Fruit fly (Drosophila melanogaster): ENCODE results near the gene ttm2.

Gene ttm2

DNA sequence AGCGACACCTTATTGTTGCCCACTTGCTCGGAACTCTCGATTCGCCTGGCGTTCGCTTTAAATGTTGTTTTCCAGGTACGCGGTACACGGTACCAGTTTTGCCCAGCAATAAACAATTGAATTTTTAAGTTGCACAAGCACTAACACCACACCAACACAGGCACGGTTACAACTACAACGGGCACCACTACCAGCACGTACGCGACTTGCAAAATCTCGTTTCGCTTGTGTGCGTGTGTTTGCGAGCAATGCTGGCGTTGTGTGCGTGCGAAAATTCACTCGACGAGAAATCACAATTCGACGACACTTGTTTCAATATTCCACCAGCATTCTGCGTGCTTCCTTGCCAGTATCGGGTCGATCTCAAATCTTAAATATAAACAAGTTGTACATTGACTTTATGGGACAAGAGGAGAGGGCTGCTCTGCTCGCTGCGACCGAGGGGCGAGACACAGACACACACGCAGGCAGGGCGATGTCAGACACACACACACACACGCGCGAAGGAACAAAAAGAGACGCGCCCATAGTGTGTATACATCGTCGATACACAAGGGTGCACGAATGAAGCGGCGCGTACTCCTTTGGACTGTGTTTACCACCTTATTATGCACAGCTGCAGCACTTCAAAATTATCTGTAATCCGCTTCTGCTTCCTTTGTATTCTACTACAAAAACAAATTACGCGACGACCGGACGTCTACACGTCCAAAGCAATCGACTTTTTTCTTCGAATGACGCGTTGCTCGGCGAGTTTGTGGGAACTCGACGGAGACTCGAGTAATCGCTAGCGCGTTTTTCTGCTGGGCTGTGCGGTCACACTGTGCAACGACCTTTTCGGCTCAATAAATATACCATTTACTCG lies 44.4 kb downstream of the ttm2 start, which contains the start of gene fwd (continued):
- TF ChIP-seq CG17359 (tag; optimal IDR thresholded peaks at IDR 0.05) (no peak), ken (GFP tag; IDR thresholded peaks at IDR 0.05) (no peak; the same call in 2 of the 3 replicates), CG2889 (GFP tag; IDR thresholded peaks at IDR 0.05) (no peak), en (GFP tag; optimal IDR thresholded peaks at IDR 0.05) (peak; percentile 12), bab2 (GFP tag; optimal IDR thresholded peaks at IDR 0.05) (no peak), Jarid2 (GFP tag; optimal IDR thresholded peaks at IDR 0.05) (peak; percentile 90), CrebB (tag; optimal IDR thresholded peaks at IDR 0.05) (peak; percentile 24), CG1603 (tag; optimal IDR thresholded peaks at IDR 0.05) (peak; percentile 85), CG15696 (tag; optimal IDR thresholded peaks at IDR 0.05) (no peak), ftz-f1 (GFP tag; optimal IDR thresholded peaks at IDR 0.05) (peak; percentile 56), BtbVII (GFP tag; optimal IDR thresholded peaks at IDR 0.05) (peak; percentile 73), CG4820 (GFP tag; optimal IDR thresholded peaks at IDR 0.05) (no peak), Meics (GFP tag; optimal IDR thresholded peaks at IDR 0.05) (peak; percentile 14), Med (GFP tag) (peak; percentile 84), CG13624 (GFP tag; optimal IDR thresholded peaks at IDR 0.05) (peak; percentile 66), nmo (GFP tag; optimal IDR thresholded peaks at IDR 0.05) (peak; percentile 67), CG6765 (GFP tag; optimal IDR thresholded peaks at IDR 0.05) (peak; percentile 28), CG11504 (tag; optimal IDR thresholded peaks at IDR 0.05) (no peak), CG8089 (GFP tag; optimal IDR thresholded peaks at IDR 0.05) (no peak), Rx (GFP tag; IDR thresholded peaks at IDR 0.05) (no peak), CG6813 (GFP tag; optimal IDR thresholded peaks at IDR 0.05) (no peak), CG9932 (GFP tag; IDR thresholded peaks at IDR 0.05) (peak; percentile 38; the same call in 1 of the 2 replicates), CG17612 (GFP tag; IDR thresholded peaks at IDR 0.05) (no peak), HHEX (GFP tag; optimal IDR thresholded peaks at IDR 0.05) (peak; percentile 26), kni (GFP tag; optimal IDR thresholded peaks at IDR 0.05) (peak; percentile 34), ac (GFP tag; optimal IDR thresholded peaks at IDR 0.05) (no peak), cas (GFP tag; IDR thresholded peaks at IDR 0.05) (no peak), Rfx (GFP tag; IDR thresholded peaks at IDR 0.05) (peak; percentile 34; the same call in 1 of the 2 replicates), yki (optimal IDR thresholded peaks at IDR 0.05) (no peak), CG7372 (GFP tag; IDR thresholded peaks at IDR 0.05) (no peak), Dip3 (GFP tag; optimal IDR thresholded peaks at IDR 0.05) (no peak), CG8765 (GFP tag; IDR thresholded peaks at IDR 0.05) (no peak), CG13775 (GFP tag; optimal IDR thresholded peaks at IDR 0.05) (no peak), hth (optimal IDR thresholded peaks at IDR 0.05) (no peak), CG18476 (GFP tag; optimal IDR thresholded peaks at IDR 0.05) (no peak), trh (GFP tag; optimal IDR thresholded peaks at IDR 0.05) (no peak), CG8359 (GFP tag; optimal IDR thresholded peaks at IDR 0.05; ENCODE audit: borderline replicate concordance) (no peak), CG17186 (GFP tag; optimal IDR thresholded peaks at IDR 0.05) (peak; percentile 76), TFAM (GFP tag; optimal IDR thresholded peaks at IDR 0.05) (no peak), emc (GFP tag; optimal IDR thresholded peaks at IDR 0.05) (no peak), cad (GFP tag; optimal IDR thresholded peaks at IDR 0.05) (peak; percentile 40), esg (GFP tag; conservative IDR thresholded peaks at IDR 0.05) (no peak), lab (GFP tag; optimal IDR thresholded peaks at IDR 0.05) (no peak), BEAF-32 (GFP tag; optimal IDR thresholded peaks at IDR 0.05) (peak; percentile 52), CG6272 (GFP tag; IDR thresholded peaks at IDR 0.05) (peak; percentile 25; the same call in 1 of the 2 replicates), CG2120 (GFP tag; optimal IDR thresholded peaks at IDR 0.05) (no peak), run (tag; optimal IDR thresholded peaks at IDR 0.05) (peak; percentile 13), CG43689 (GFP tag; IDR thresholded peaks at IDR 0.05) (no peak), Optix (GFP tag; IDR thresholded peaks at IDR 0.05) (no peak), CHES-1-like (GFP tag; optimal IDR thresholded peaks at IDR 0.05) (peak; percentile 70)
